Worm (Caenorhabditis elegans) whole organism, midembryonic: ENCODE data around the gene C07B5.2.

ENCODE experiments used
- T22C8.4 ChIP-seq: fragments of 200-800 bp; sonication (Bioruptor generic); IDR thresholded peaks from 2 replicates; pipeline ENCODE4 v1.3.6; 2022; ENCODE audit warnings: missing genetic modification characterization, missing compliant biosample characterization
- cog-1 ChIP-seq: sonication (generic microtip); optimal IDR thresholded peaks from 2 replicates; lab custom pipeline; 2016; ENCODE audit warnings: missing genetic modification characterization, missing compliant biosample characterization
- flt-1 ChIP-seq: fragments of 200-800 bp; sonication (Bioruptor generic); IDR thresholded peaks from 2 replicates; pipeline ENCODE4 v1.3.6; 2022; ENCODE audit warnings: missing genetic modification characterization, missing compliant biosample characterization
- klf-2 ChIP-seq: fragments of 200-800 bp; sonication (Bioruptor generic); conservative IDR thresholded peaks from 2 replicates; pipeline ENCODE4 v1.3.6; 2022; ENCODE audit warnings: missing genetic modification reagents, missing genetic modification characterization, missing compliant biosample characterization
- med-1 ChIP-seq: sonication (generic microtip); optimal IDR thresholded peaks from 2 replicates; lab custom pipeline; 2017; ENCODE audit warnings: missing genetic modification characterization, mild to moderate bottlenecking, missing compliant biosample characterization, antibody characterized with exemption, missing genetic modification reagents; ENCODE audit not compliant: insufficient read depth
- ref-1 ChIP-seq: fragments of 200-800 bp; sonication (Bioruptor generic); conservative IDR thresholded peaks from 2 replicates; pipeline ENCODE4 v1.3.6; 2022; ENCODE audit warnings: missing genetic modification reagents, missing genetic modification characterization, missing compliant biosample characterization
- tab-1 ChIP-seq: fragments of 200-800 bp; sonication (Bioruptor generic); IDR thresholded peaks from 2 replicates; pipeline ENCODE4 v1.3.6; 2022; ENCODE audit warnings: missing genetic modification characterization, missing compliant biosample characterization
- ztf-23 ChIP-seq: fragments of 200-800 bp; sonication (Bioruptor generic); IDR thresholded peaks from 2 replicates; pipeline ENCODE4 v1.3.6; 2022; ENCODE audit warnings: missing genetic modification reagents, missing genetic modification characterization, missing compliant biosample characterization
- ztf-29 ChIP-seq: fragments of 200-800 bp; sonication (Bioruptor generic); IDR thresholded peaks from 2 replicates; pipeline ENCODE4 v1.3.6; 2022; ENCODE audit warnings: missing genetic modification reagents, missing genetic modification characterization, missing compliant biosample characterization

Gene C07B5.2

ce11 chrX:9550519-9550918 lies 33.5 kb upstream of the C07B5.2 start:
- TF ChIP-seq klf-2 (GFP tag; lab: Robert Waterston, UW) (no peak), ztf-23 (GFP tag; lab: Robert Waterston, UW) (no peak), flt-1 (GFP tag; lab: Robert Waterston, UW) (no peak), cog-1 (no peak), ref-1 (GFP tag; lab: Robert Waterston, UW) (no peak), T22C8.4 (GFP tag; lab: Robert Waterston, UW) (no peak)

ce11 chrX:9549657-9550369 lies 32.8 kb upstream of the C07B5.2 start:
- TF ChIP-seq ztf-29 (GFP tag; lab: Robert Waterston, UW): no peak
- no peak for TF ChIP-seq flt-1 (GFP tag; lab: Robert Waterston, UW)
- no peak for TF ChIP-seq tab-1 (GFP tag; lab: Robert Waterston, UW)
- no peak for TF ChIP-seq med-1 (GFP tag; lab: Kevin White, UChicago)
- TF ChIP-seq cog-1: no peak
- TF ChIP-seq ref-1 (GFP tag; lab: Robert Waterston, UW): no peak
- TF ChIP-seq ztf-23 (GFP tag; lab: Robert Waterston, UW): no peak
- no peak for TF ChIP-seq klf-2 (GFP tag; lab: Robert Waterston, UW)
- no peak for TF ChIP-seq T22C8.4 (GFP tag; lab: Robert Waterston, UW)

- no peak for TF ChIP-seq klf-2 (GFP tag; lab: Robert Waterston, UW)
- no peak for TF ChIP-seq ztf-29 (GFP tag; lab: Robert Waterston, UW)
- TF ChIP-seq tab-1 (GFP tag; lab: Robert Waterston, UW): no peak
- no peak for TF ChIP-seq cog-1
- TF ChIP-seq ref-1 (GFP tag; lab: Robert Waterston, UW): no peak
- TF ChIP-seq T22C8.4 (GFP tag; lab: Robert Waterston, UW): no peak
- no peak for TF ChIP-seq med-1 (GFP tag; lab: Kevin White, UChicago)
- TF ChIP-seq ztf-23 (GFP tag; lab: Robert Waterston, UW): no peak
- TF ChIP-seq flt-1 (GFP tag; lab: Robert Waterston, UW): no peak
Measured at ce11 chrX:9548890-9549289, 31.9 kb upstream of the C07B5.2 start.

DNA sequence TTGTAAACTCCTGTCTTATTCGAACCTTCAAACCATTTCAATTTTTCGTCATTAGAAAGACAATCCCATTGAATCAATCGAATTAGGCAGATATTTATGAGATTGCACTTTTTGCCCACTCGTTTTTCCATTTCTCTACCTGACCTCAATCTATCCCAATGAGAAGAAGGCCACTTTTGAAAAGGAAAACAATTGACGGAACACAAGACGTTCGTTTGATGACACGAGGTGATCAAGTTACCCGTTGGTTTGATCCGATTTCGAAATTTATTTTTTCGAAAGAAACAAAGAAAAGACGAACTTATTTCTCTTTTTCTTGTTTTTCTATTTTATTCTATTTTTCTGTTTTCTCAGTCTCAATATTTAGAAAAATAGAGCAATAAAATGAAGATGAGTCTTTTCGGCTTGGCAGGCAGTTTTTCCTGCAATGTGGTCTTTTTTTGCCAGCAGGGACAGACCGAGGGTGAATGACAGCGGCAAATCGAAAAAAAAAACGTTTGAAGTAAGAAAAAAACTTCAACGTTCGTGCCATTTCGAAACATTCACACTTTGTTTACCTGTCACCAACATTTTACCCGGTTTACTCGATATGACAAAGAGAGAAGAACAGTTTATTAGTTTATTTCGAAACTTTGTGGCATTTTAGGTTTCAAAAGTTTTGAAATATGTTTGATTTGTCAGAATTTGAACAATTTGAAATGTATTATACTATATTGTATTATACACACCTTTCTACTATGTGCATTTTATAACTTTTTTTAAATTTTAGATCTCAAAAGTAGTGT lies 31.2 kb upstream of the C07B5.2 start:
- TF ChIP-seq tab-1 (GFP tag; lab: Robert Waterston, UW): no peak
- TF ChIP-seq klf-2 (GFP tag; lab: Robert Waterston, UW): no peak
- TF ChIP-seq ztf-23 (GFP tag; lab: Robert Waterston, UW): no peak
- TF ChIP-seq ref-1 (GFP tag; lab: Robert Waterston, UW): no peak
- TF ChIP-seq ztf-29 (GFP tag; lab: Robert Waterston, UW): no peak
- TF ChIP-seq cog-1: no peak
- TF ChIP-seq med-1 (GFP tag; lab: Kevin White, UChicago): no peak

DNA sequence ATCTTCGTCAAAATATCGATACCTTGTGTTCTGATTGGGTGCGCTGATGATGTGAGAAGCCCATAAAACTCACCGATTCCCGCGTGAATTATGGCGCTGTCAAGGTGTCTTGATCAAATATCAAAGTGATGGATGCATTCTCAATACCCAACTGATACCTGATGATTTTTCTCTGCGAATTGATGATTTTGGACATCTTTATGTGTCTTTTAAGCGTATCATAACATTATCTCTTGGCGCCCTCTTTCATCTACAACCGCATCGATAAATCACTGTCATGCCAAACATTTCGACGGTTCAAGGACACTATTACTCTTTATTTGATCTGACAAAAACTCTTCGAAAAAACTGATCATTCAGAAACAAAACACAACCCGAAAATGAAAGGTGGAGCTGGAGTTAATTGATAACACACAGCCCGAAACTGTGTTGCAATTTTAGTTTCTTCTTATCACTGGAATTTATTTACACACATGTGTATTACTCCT lies 30.3 kb upstream of the C07B5.2 start:
- TF ChIP-seq flt-1 (GFP tag; lab: Robert Waterston, UW) (no peak), med-1 (GFP tag; lab: Kevin White, UChicago) (no peak), cog-1 (no peak), T22C8.4 (GFP tag; lab: Robert Waterston, UW) (no peak), tab-1 (GFP tag; lab: Robert Waterston, UW) (no peak), ref-1 (GFP tag; lab: Robert Waterston, UW) (no peak), ztf-23 (GFP tag; lab: Robert Waterston, UW) (no peak), klf-2 (GFP tag; lab: Robert Waterston, UW) (no peak), ztf-29 (GFP tag; lab: Robert Waterston, UW) (no peak)

DNA sequence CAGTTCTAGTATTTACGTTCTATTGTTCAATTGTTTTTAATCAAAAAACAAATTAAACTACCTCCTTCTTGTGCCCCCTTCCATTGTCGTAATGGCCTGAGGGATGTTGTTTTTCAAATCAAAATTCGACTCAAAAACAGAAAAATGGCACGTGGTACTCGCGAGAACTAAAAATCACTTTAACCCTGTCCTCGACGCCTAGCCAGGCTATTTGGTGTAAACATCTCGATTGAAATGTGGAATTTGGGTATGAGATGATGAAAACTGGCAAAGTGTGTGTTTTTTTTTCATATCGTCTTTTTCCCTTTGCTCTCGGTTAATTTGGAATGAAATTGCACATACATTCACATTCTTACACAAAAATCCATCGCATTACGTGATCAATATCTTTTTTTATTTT lies 29.6 kb upstream of the C07B5.2 start:
- TF ChIP-seq tab-1 (GFP tag; lab: Robert Waterston, UW) (no peak), ref-1 (GFP tag; lab: Robert Waterston, UW) (no peak), cog-1 (no peak), ztf-23 (GFP tag; lab: Robert Waterston, UW) (no peak), flt-1 (GFP tag; lab: Robert Waterston, UW) (no peak), klf-2 (GFP tag; lab: Robert Waterston, UW) (no peak), med-1 (GFP tag; lab: Kevin White, UChicago) (no peak), ztf-29 (GFP tag; lab: Robert Waterston, UW) (no peak), T22C8.4 (GFP tag; lab: Robert Waterston, UW) (no peak)

DNA sequence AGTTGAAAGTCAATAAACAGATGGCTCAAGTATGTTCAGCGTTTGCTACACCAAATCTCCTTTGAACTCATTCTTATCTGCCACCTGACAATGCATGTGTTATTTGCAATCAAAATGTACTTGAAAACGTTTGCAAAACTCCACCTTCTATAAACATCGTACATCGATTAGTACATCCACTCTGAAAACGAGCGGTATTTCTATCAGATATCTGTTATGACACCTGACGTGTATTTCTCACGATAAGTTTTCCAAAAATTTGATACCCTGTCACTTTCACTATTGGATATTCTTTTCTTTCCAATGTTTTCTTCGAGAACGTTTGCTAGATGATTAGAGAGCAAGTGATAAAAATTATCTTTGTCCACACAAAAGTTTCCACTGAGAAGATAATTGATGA lies 27.4 kb upstream of the C07B5.2 start:
- TF ChIP-seq ztf-29 (GFP tag; lab: Robert Waterston, UW) (no peak), ztf-23 (GFP tag; lab: Robert Waterston, UW) (no peak), med-1 (GFP tag; lab: Kevin White, UChicago) (no peak), ref-1 (GFP tag; lab: Robert Waterston, UW) (no peak), T22C8.4 (GFP tag; lab: Robert Waterston, UW) (no peak), cog-1 (no peak), flt-1 (GFP tag; lab: Robert Waterston, UW) (no peak), tab-1 (GFP tag; lab: Robert Waterston, UW) (no peak), klf-2 (GFP tag; lab: Robert Waterston, UW) (no peak)

ce11 chrX:9543352-9543751 lies 26.3 kb upstream of the C07B5.2 start, which contains the start of gene F49E2.5:
Gene F49E2.5 (plus strand): TSS chrX:9543652.
- no peak for TF ChIP-seq T22C8.4 (GFP tag; lab: Robert Waterston, UW)

DNA sequence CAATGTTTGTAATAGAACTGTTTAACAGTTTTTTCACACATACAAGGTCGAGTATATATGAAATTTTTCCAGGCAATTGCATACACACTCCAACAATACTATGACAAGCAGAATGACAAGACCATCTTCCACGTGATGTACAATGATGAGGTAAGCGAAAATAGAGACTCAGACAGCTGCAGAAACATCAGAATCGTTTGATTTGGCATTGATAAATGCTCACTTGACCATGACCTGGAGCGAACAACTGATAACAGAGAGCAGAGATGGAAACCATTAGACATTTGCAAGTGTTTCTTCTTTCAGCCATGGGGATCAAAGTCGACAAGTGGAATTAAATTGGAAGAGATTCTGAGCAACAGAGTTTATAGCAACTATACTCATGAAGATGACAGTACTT lies 23.5 kb upstream of the C07B5.2 start:
- TF ChIP-seq T22C8.4 (GFP tag; lab: Robert Waterston, UW) (no peak), med-1 (GFP tag; lab: Kevin White, UChicago) (no peak), flt-1 (GFP tag; lab: Robert Waterston, UW) (no peak), ref-1 (GFP tag; lab: Robert Waterston, UW) (no peak), ztf-23 (GFP tag; lab: Robert Waterston, UW) (no peak), ztf-29 (GFP tag; lab: Robert Waterston, UW) (no peak), klf-2 (GFP tag; lab: Robert Waterston, UW) (no peak), cog-1 (no peak), tab-1 (GFP tag; lab: Robert Waterston, UW) (no peak)
